Comparison of ENCODE assay signal across 2 fruit fly cellular contexts in genomic region chrX:15532062-15532461, dm6.
TF ChIP-seq lines count a peak whose summit lies in the region.

No protein-coding gene starts in this region.

TF ChIP-seq in whole organism, embryonic, 481 proteins besides CTCF, POLR2A, EP300 and RAD21 (continued from another document and continues in another):
- peak; percentile 30 for TF ChIP-seq az2 (GFP tag; optimal IDR thresholded peaks at IDR 0.05; lab: Kevin White, UChicago)
- TF ChIP-seq MBD-R2 (GFP tag; IDR thresholded peaks at IDR 0.05; lab: Robert Waterston, UW) = peak; percentile 26; the same call in 1 of the 2 replicates
- TF ChIP-seq CG12769 (tag; optimal IDR thresholded peaks at IDR 0.05; lab: Kevin White, UChicago) = peak; percentile 39
- TF ChIP-seq Bgb (GFP tag; IDR thresholded peaks at IDR 0.05; lab: Robert Waterston, UW; ENCODE audit: partially characterized antibody) = no peak
- peak; percentile 46; the same call in 1 of the 2 replicates for TF ChIP-seq E2f1 (GFP tag; IDR thresholded peaks at IDR 0.05; lab: Robert Waterston, UW)
- TF ChIP-seq CG31441 (GFP tag; IDR thresholded peaks at IDR 0.05; lab: Robert Waterston, UW) = peak; percentile 34; the same call in 1 of the 2 replicates
- no peak for TF ChIP-seq Hr3 (GFP tag; optimal IDR thresholded peaks at IDR 0.05; lab: Kevin White, UChicago)
- TF ChIP-seq CG4820 (GFP tag; optimal IDR thresholded peaks at IDR 0.05; lab: Kevin White, UChicago) = peak; percentile 26
- no peak for TF ChIP-seq chn (GFP tag; optimal IDR thresholded peaks at IDR 0.05; lab: Kevin White, UChicago)
- TF ChIP-seq Sox100B (GFP tag; optimal IDR thresholded peaks at IDR 0.05; lab: Kevin White, UChicago) = no peak
- peak; percentile 5 for TF ChIP-seq scrt (GFP tag; optimal IDR thresholded peaks at IDR 0.05; lab: Kevin White, UChicago)
- peak; percentile 56 for TF ChIP-seq CG1603 (tag; optimal IDR thresholded peaks at IDR 0.05; lab: Kevin White, UChicago)
- TF ChIP-seq esg (GFP tag; conservative IDR thresholded peaks at IDR 0.05; lab: Robert Waterston, UW) = 0 out of 2 replicates have a peak, but pooled peaks have one; percentile 6
- peak; percentile 63 for TF ChIP-seq CG11504 (tag; optimal IDR thresholded peaks at IDR 0.05; lab: Kevin White, UChicago)
- TF ChIP-seq CG30403 (GFP tag; optimal IDR thresholded peaks at IDR 0.05; lab: Kevin White, UChicago) = peak; percentile 30
- peak; percentile 17 for TF ChIP-seq CG12071 (GFP tag; optimal IDR thresholded peaks at IDR 0.05; lab: Kevin White, UChicago)
- TF ChIP-seq Ada2b (GFP tag; IDR thresholded peaks at IDR 0.05; lab: Robert Waterston, UW) = peak; percentile 60
- TF ChIP-seq vvl (GFP tag; IDR thresholded peaks at IDR 0.05; lab: Robert Waterston, UW) = peak; percentile 44; the same call in 1 of the 2 replicates
- no peak for TF ChIP-seq tup (GFP tag; optimal IDR thresholded peaks at IDR 0.05; lab: Kevin White, UChicago)
- no peak for TF ChIP-seq Elba2 (GFP tag; optimal IDR thresholded peaks at IDR 0.05; lab: Kevin White, UChicago)
- TF ChIP-seq Sox102F (GFP tag; optimal IDR thresholded peaks at IDR 0.05; lab: Kevin White, UChicago) = peak; percentile 62
- TF ChIP-seq zfh1 (GFP tag; IDR thresholded peaks at IDR 0.05; lab: Robert Waterston, UW) = peak; percentile 53; the same call in 1 of the 3 replicates
- TF ChIP-seq Lim3 (GFP tag; IDR thresholded peaks at IDR 0.05; lab: Robert Waterston, UW) = no peak
- no peak for TF ChIP-seq NK7.1 (GFP tag; optimal IDR thresholded peaks at IDR 0.05; lab: Kevin White, UChicago)
- 0 out of 2 replicates have a peak, but pooled peaks have one; percentile 29 for TF ChIP-seq CG14014 (GFP tag; IDR thresholded peaks at IDR 0.05; lab: Robert Waterston, UW)
- no peak for TF ChIP-seq ash1 (GFP tag; optimal IDR thresholded peaks at IDR 0.05; lab: Kevin White, UChicago)
- no peak for TF ChIP-seq zf30C (GFP tag; optimal IDR thresholded peaks at IDR 0.05; lab: Kevin White, UChicago)
- peak; percentile 25 for TF ChIP-seq CG10979 (tag; optimal IDR thresholded peaks at IDR 0.05; lab: Kevin White, UChicago)
- no peak for TF ChIP-seq ham (GFP tag; IDR thresholded peaks at IDR 0.05; lab: Robert Waterston, UW)
- no peak for TF ChIP-seq aop (GFP tag; IDR thresholded peaks at IDR 0.05; lab: Robert Waterston, UW)
- peak; percentile 24 for TF ChIP-seq fd96Cb (tag; optimal IDR thresholded peaks at IDR 0.05; lab: Kevin White, UChicago)
- peak; percentile 47; the same call in 1 of the 2 replicates for TF ChIP-seq CG6689 (GFP tag; IDR thresholded peaks at IDR 0.05; lab: Robert Waterston, UW)
- TF ChIP-seq CG9817 (tag; optimal IDR thresholded peaks at IDR 0.05; lab: Kevin White, UChicago) = peak; percentile 44
- TF ChIP-seq sisA (GFP tag; IDR thresholded peaks at IDR 0.05; lab: Robert Waterston, UW) = peak; percentile 59; the same call in 1 of the 2 replicates
- TF ChIP-seq CG9876 (GFP tag; optimal IDR thresholded peaks at IDR 0.05; lab: Kevin White, UChicago) = no peak
- TF ChIP-seq Dbx (GFP tag; IDR thresholded peaks at IDR 0.05; lab: Robert Waterston, UW) = 0 out of 3 replicates have a peak, but pooled peaks have one; percentile 41
- TF ChIP-seq nmo (GFP tag; optimal IDR thresholded peaks at IDR 0.05; lab: Kevin White, UChicago) = peak; percentile 18
- no peak for TF ChIP-seq CG16863 (GFP tag; optimal IDR thresholded peaks at IDR 0.05; lab: Kevin White, UChicago)
- TF ChIP-seq crp (GFP tag; optimal IDR thresholded peaks at IDR 0.05; lab: Kevin White, UChicago) = no peak
- peak; percentile 26 for TF ChIP-seq CG17385 (GFP tag; optimal IDR thresholded peaks at IDR 0.05; lab: Kevin White, UChicago)
- TF ChIP-seq pnt (GFP tag; optimal IDR thresholded peaks at IDR 0.05; lab: Kevin White, UChicago) = no peak
- TF ChIP-seq z (GFP tag; IDR thresholded peaks at IDR 0.05; lab: Robert Waterston, UW) = no peak
- no peak for TF ChIP-seq CG12155 (GFP tag; optimal IDR thresholded peaks at IDR 0.05; lab: Kevin White, UChicago)
- peak; percentile 80 for TF ChIP-seq Med (GFP tag; lab: Kevin White, UChicago)
- TF ChIP-seq CG18599 (GFP tag; optimal IDR thresholded peaks at IDR 0.05; lab: Kevin White, UChicago) = peak; percentile 62
- TF ChIP-seq CG13424 (tag; optimal IDR thresholded peaks at IDR 0.05; lab: Kevin White, UChicago) = peak; percentile 44
- TF ChIP-seq CG11456 (GFP tag; IDR thresholded peaks at IDR 0.05; lab: Robert Waterston, UW) = peak; percentile 66; the same call in 1 of the 3 replicates
- no peak for TF ChIP-seq Jarid2 (GFP tag; optimal IDR thresholded peaks at IDR 0.05; lab: Kevin White, UChicago)
- TF ChIP-seq CG7786 (GFP tag; optimal IDR thresholded peaks at IDR 0.05; lab: Kevin White, UChicago) = peak; percentile 20
- peak; percentile 54 for TF ChIP-seq ind (GFP tag; optimal IDR thresholded peaks at IDR 0.05; lab: Kevin White, UChicago)
- no peak for TF ChIP-seq wor (GFP tag; IDR thresholded peaks at IDR 0.05; lab: Robert Waterston, UW)
- peak; percentile 6 for TF ChIP-seq fd3F (GFP tag; optimal IDR thresholded peaks at IDR 0.05; lab: Kevin White, UChicago)
- TF ChIP-seq CG30431 (GFP tag; optimal IDR thresholded peaks at IDR 0.05; lab: Kevin White, UChicago) = no peak
- TF ChIP-seq Trl (optimal IDR thresholded peaks at IDR 0.05; lab: Kevin White, UChicago) = no peak
- peak; percentile 2 for TF ChIP-seq Trl (GFP tag; optimal IDR thresholded peaks at IDR 0.05; lab: Kevin White, UChicago)
- TF ChIP-seq tin (GFP tag; optimal IDR thresholded peaks at IDR 0.05; lab: Kevin White, UChicago) = peak; percentile 5
- no peak for TF ChIP-seq slou (GFP tag; optimal IDR thresholded peaks at IDR 0.05; lab: Kevin White, UChicago)
- 0 out of 3 replicates have a peak, but pooled peaks have one; percentile 32 for TF ChIP-seq H15 (GFP tag; IDR thresholded peaks at IDR 0.05; lab: Robert Waterston, UW)
- TF ChIP-seq otp (GFP tag; IDR thresholded peaks at IDR 0.05; lab: Robert Waterston, UW) = peak; percentile 54; the same call in 1 of the 3 replicates
- no peak for TF ChIP-seq sug (tag; optimal IDR thresholded peaks at IDR 0.05; lab: Kevin White, UChicago)
- 0 out of 3 replicates have a peak, but pooled peaks have one; percentile 60 for TF ChIP-seq Mrtf (GFP tag; IDR thresholded peaks at IDR 0.05; lab: Robert Waterston, UW)
- peak; percentile 55 for TF ChIP-seq CG1024 (GFP tag; IDR thresholded peaks at IDR 0.05; lab: Robert Waterston, UW)
- TF ChIP-seq sim (GFP tag; IDR thresholded peaks at IDR 0.05; lab: Robert Waterston, UW) = peak; percentile 59; the same call in 1 of the 2 replicates
- TF ChIP-seq CG17829 (tag; optimal IDR thresholded peaks at IDR 0.05; lab: Kevin White, UChicago) = peak; percentile 9

TF ChIP-seq in whole organism, prepupa, 60 proteins besides CTCF, POLR2A, EP300 and RAD21 (continued from another document):
- TF ChIP-seq dsx (GFP tag; optimal IDR thresholded peaks at IDR 0.05; lab: Kevin White, UChicago; ENCODE audit: poor library complexity, severe bottlenecking) = no peak
- TF ChIP-seq CG9139 (GFP tag; optimal IDR thresholded peaks at IDR 0.05; lab: Kevin White, UChicago) = no peak
- TF ChIP-seq CG16779 (tag; optimal IDR thresholded peaks at IDR 0.05; lab: Kevin White, UChicago) = no peak
- TF ChIP-seq Sox14 (GFP tag; optimal IDR thresholded peaks at IDR 0.05; lab: Kevin White, UChicago) = no peak
- TF ChIP-seq svp (GFP tag; lab: Kevin White, UChicago) = no peak
- TF ChIP-seq Lpt (GFP tag; optimal IDR thresholded peaks at IDR 0.05; lab: Kevin White, UChicago) = no peak
- no peak for TF ChIP-seq CG6163 (GFP tag; IDR thresholded peaks at IDR 0.05; lab: Robert Waterston, UW)
- TF ChIP-seq Met (GFP tag; optimal IDR thresholded peaks at IDR 0.05; lab: Kevin White, UChicago) = peak; percentile 20
- no peak for TF ChIP-seq CG4318 (GFP tag; optimal IDR thresholded peaks at IDR 0.05; lab: Kevin White, UChicago)
- no peak for TF ChIP-seq CG7368 (GFP tag; optimal IDR thresholded peaks at IDR 0.05; lab: Kevin White, UChicago)
- no peak for TF ChIP-seq fkh (GFP tag; optimal IDR thresholded peaks at IDR 0.05; lab: Kevin White, UChicago)
